Fruit fly (Drosophila melanogaster) whole organism, embryonic: ENCODE measurements around the gene CG7985.

Experiments used
- Asciz ChIP-seq: fragments of 200-800 bp; sonication (Bioruptor generic); optimal IDR thresholded peaks from 2 replicates; lab custom pipeline; 2017; ENCODE audit warnings: missing biosample characterization, mild to moderate bottlenecking, missing genetic modification characterization, missing genetic modification reagents
- Atf3 ChIP-seq: fragments of 200-800 bp; sonication (Bioruptor generic); optimal IDR thresholded peaks from 3 replicates; lab custom pipeline; 2016; ENCODE audit warnings: missing biosample characterization, missing genetic modification characterization
- CG10462 ChIP-seq: fragments of 200-800 bp; sonication (Bioruptor generic); optimal IDR thresholded peaks from 2 replicates; lab custom pipeline; 2016; ENCODE audit warnings: missing biosample characterization, missing genetic modification characterization
- CG12659 ChIP-seq: fragments of 200-800 bp; sonication (Bioruptor generic); optimal IDR thresholded peaks from 3 replicates; lab custom pipeline; 2017; ENCODE audit warnings: mild to moderate bottlenecking, missing biosample characterization, missing genetic modification reagents, missing genetic modification characterization
- CG14050 ChIP-seq: fragments of 200-800 bp; sonication (Bioruptor generic); IDR thresholded peaks from 3 replicates; pipeline ENCODE4 v1.3.6; 2022; ENCODE audit warnings: missing biosample characterization, missing genetic modification characterization
- CG18011 ChIP-seq: fragments of 200-800 bp; sonication (Bioruptor generic); optimal IDR thresholded peaks from 2 replicates; lab custom pipeline; 2017; ENCODE audit warnings: missing biosample characterization, missing genetic modification characterization, mild to moderate bottlenecking, moderate library complexity, missing genotype
- CG1832 ChIP-seq: fragments of 200-800 bp; sonication (Bioruptor generic); optimal IDR thresholded peaks from 2 replicates; lab custom pipeline; 2017; ENCODE audit warnings: missing biosample characterization, mild to moderate bottlenecking, missing genetic modification characterization, inconsistent platforms
- CG2116 ChIP-seq: fragments of 200-800 bp; sonication (Bioruptor generic); optimal IDR thresholded peaks from 3 replicates; lab custom pipeline; 2018; ENCODE audit warnings: missing biosample characterization, mild to moderate bottlenecking, missing genetic modification characterization
- CG2120 ChIP-seq: fragments of 200-800 bp; sonication (Bioruptor generic); optimal IDR thresholded peaks from 3 replicates; lab custom pipeline; 2016; ENCODE audit warnings: missing biosample characterization, missing genetic modification characterization
- CG2889 ChIP-seq: fragments of 200-800 bp; sonication (Bioruptor generic); IDR thresholded peaks from 3 replicates; pipeline ENCODE4 v1.3.6; 2022; ENCODE audit warnings: missing biosample characterization, missing genetic modification characterization
- CG31365 ChIP-seq: fragments of 200-800 bp; sonication (Bioruptor generic); optimal IDR thresholded peaks from 2 replicates; lab custom pipeline; 2018; ENCODE audit warnings: missing biosample characterization, mild to moderate bottlenecking, missing genetic modification characterization
- CG32772 ChIP-seq: fragments of 200-800 bp; sonication (Bioruptor generic); IDR thresholded peaks from 2 replicates; pipeline ENCODE4 v1.3.6; 2022; ENCODE audit warnings: missing biosample characterization, missing genetic modification characterization
- CG3407 ChIP-seq: fragments of 200-800 bp; sonication (Bioruptor generic); optimal IDR thresholded peaks from 2 replicates; lab custom pipeline; 2018; ENCODE audit warnings: missing biosample characterization, mild to moderate bottlenecking, missing genetic modification characterization
- CG4282 ChIP-seq: fragments of 200-800 bp; sonication (Bioruptor generic); optimal IDR thresholded peaks from 2 replicates; lab custom pipeline; 2016; ENCODE audit warnings: missing biosample characterization, missing genetic modification characterization
- CG4424 ChIP-seq: fragments of 200-800 bp; sonication (Bioruptor generic); optimal IDR thresholded peaks from 3 replicates; lab custom pipeline; 2016; ENCODE audit warnings: missing biosample characterization, missing genetic modification characterization
- CG4617 ChIP-seq: fragments of 200-800 bp; sonication (Bioruptor generic); optimal IDR thresholded peaks from 3 replicates; lab custom pipeline; 2016; ENCODE audit warnings: missing biosample characterization, missing genetic modification characterization, borderline replicate concordance
- CG4854 ChIP-seq: fragments of 200-800 bp; sonication (Bioruptor generic); optimal IDR thresholded peaks from 2 replicates; lab custom pipeline; 2016; ENCODE audit warnings: missing biosample characterization, missing genetic modification characterization, inconsistent platforms
- CG6272 ChIP-seq: fragments of 200-800 bp; sonication (Bioruptor generic); IDR thresholded peaks from 2 replicates; pipeline ENCODE4 v1.3.6; 2022; ENCODE audit warnings: missing biosample characterization, missing genetic modification characterization
- CG6654 ChIP-seq: fragments of 200-800 bp; sonication (Bioruptor generic); optimal IDR thresholded peaks from 2 replicates; lab custom pipeline; 2017; ENCODE audit warnings: missing biosample characterization, mild to moderate bottlenecking, missing genetic modification characterization
- CG7372 ChIP-seq: fragments of 200-800 bp; sonication (Bioruptor generic); IDR thresholded peaks from 2 replicates; pipeline ENCODE4 v1.3.6; 2022; ENCODE audit warnings: missing biosample characterization, missing genetic modification characterization
- CG7556 ChIP-seq: fragments of 200-800 bp; sonication (Bioruptor generic); optimal IDR thresholded peaks from 2 replicates; lab custom pipeline; 2017; ENCODE audit warnings: missing biosample characterization, mild to moderate bottlenecking, missing genetic modification characterization
- CG8359 ChIP-seq: fragments of 200-800 bp; sonication (Bioruptor generic); optimal IDR thresholded peaks from 2 replicates; lab custom pipeline; 2017; ENCODE audit warnings: missing biosample characterization, mild to moderate bottlenecking, missing genetic modification characterization, borderline replicate concordance
- CG9817 ChIP-seq: fragments of 200-800 bp; sonication (Bioruptor generic); optimal IDR thresholded peaks from 2 replicates; lab custom pipeline; 2018; ENCODE audit warnings: missing biosample characterization, mild to moderate bottlenecking, missing genetic modification characterization, moderate library complexity
- CHES-1-like ChIP-seq: fragments of 200-800 bp; sonication (Bioruptor generic); optimal IDR thresholded peaks from 2 replicates; lab custom pipeline; 2016; ENCODE audit warnings: missing biosample characterization, missing genetic modification characterization
- Camta ChIP-seq: fragments of 200-800 bp; sonication (Bioruptor generic); optimal IDR thresholded peaks from 2 replicates; lab custom pipeline; 2016; ENCODE audit warnings: missing biosample characterization, missing genetic modification characterization
- D ChIP-seq, 2 experiments: fragments of 200-800 bp in 1 of 2; fragments of >200 bp in 1 of 2; sonication (Bioruptor generic) in 1 of 2; optimal IDR thresholded peaks; 2 replicates in 1 of 2; 3 replicates in 1 of 2; lab custom pipeline; 2017; ENCODE audit warnings: mild to moderate bottlenecking in 1 of 2, missing biosample characterization in 1 of 2, missing genetic modification characterization in 1 of 2, missing genetic modification reagents in 1 of 2
- D19A ChIP-seq: fragments of 200-800 bp; optimal IDR thresholded peaks from 3 replicates; lab custom pipeline; 2019; ENCODE audit warnings: missing biosample characterization, mild to moderate bottlenecking, missing genetic modification characterization, moderate library complexity
- Dp ChIP-seq: fragments of 200-800 bp; sonication (Bioruptor generic); optimal IDR thresholded peaks from 2 replicates; lab custom pipeline; 2018; ENCODE audit warnings: missing biosample characterization, mild to moderate bottlenecking, missing genetic modification characterization, moderate library complexity
- ERR ChIP-seq: fragments of 200-800 bp; sonication (Bioruptor generic); optimal IDR thresholded peaks from 2 replicates; lab custom pipeline; 2016; ENCODE audit warnings: missing biosample characterization, missing genetic modification characterization
- HLH54F ChIP-seq: fragments of 200-800 bp; sonication (Bioruptor generic); optimal IDR thresholded peaks from 3 replicates; lab custom pipeline; 2016; ENCODE audit warnings: missing biosample characterization, missing genetic modification characterization
- Hr51 ChIP-seq, 2 experiments: fragments of 200-800 bp; sonication (Bioruptor generic); optimal IDR thresholded peaks; 2 replicates in 1 of 2; 3 replicates in 1 of 2; lab custom pipeline; 2016 to 2018; ENCODE audit warnings: missing biosample characterization in 2 of 2, missing genetic modification characterization in 2 of 2, mild to moderate bottlenecking in 1 of 2, moderate library complexity in 1 of 2
- Taf1 ChIP-seq: fragments of 200-800 bp; sonication (Bioruptor generic); IDR thresholded peaks from 2 replicates; pipeline ENCODE4 v1.3.6; 2022; ENCODE audit warnings: missing biosample characterization, missing genetic modification characterization
- Xbp1 ChIP-seq: fragments of 200-800 bp; sonication (Bioruptor generic); optimal IDR thresholded peaks from 3 replicates; lab custom pipeline; 2016; ENCODE audit warnings: missing biosample characterization, mild to moderate bottlenecking, missing genetic modification characterization
- bcd ChIP-seq: fragments of 200-800 bp; sonication (Bioruptor generic); optimal IDR thresholded peaks from 2 replicates; lab custom pipeline; 2017; ENCODE audit warnings: missing biosample characterization, mild to moderate bottlenecking, missing genetic modification characterization
- bigmax ChIP-seq: fragments of 200-800 bp; sonication (Bioruptor generic); optimal IDR thresholded peaks from 2 replicates; lab custom pipeline; 2018; ENCODE audit warnings: missing biosample characterization, mild to moderate bottlenecking, missing genetic modification characterization
- danr ChIP-seq: fragments of 200-800 bp; sonication (Bioruptor generic); IDR thresholded peaks from 2 replicates; pipeline ENCODE4 v1.3.6; 2022; ENCODE audit warnings: missing biosample characterization, missing genetic modification characterization
- emc ChIP-seq: fragments of 200-800 bp; sonication (Bioruptor generic); optimal IDR thresholded peaks from 2 replicates; lab custom pipeline; 2016; ENCODE audit warnings: missing biosample characterization, missing genetic modification characterization
- fu2 ChIP-seq: fragments of 200-800 bp; sonication (Bioruptor generic); optimal IDR thresholded peaks from 2 replicates; lab custom pipeline; 2016; ENCODE audit warnings: missing biosample characterization, missing genetic modification characterization
- gfzf ChIP-seq: fragments of 200-800 bp; sonication (Bioruptor generic); optimal IDR thresholded peaks from 2 replicates; lab custom pipeline; 2016; ENCODE audit warnings: missing biosample characterization, mild to moderate bottlenecking, missing genetic modification characterization, moderate library complexity
- ind ChIP-seq: fragments of 200-800 bp; sonication (Bioruptor generic); optimal IDR thresholded peaks from 3 replicates; lab custom pipeline; 2016; ENCODE audit warnings: missing biosample characterization, missing genetic modification characterization
- lilli ChIP-seq: fragments of 200-800 bp; sonication (Bioruptor generic); optimal IDR thresholded peaks from 3 replicates; lab custom pipeline; 2016; ENCODE audit warnings: missing biosample characterization, missing genetic modification characterization
- otp ChIP-seq: fragments of 200-800 bp; sonication (Bioruptor generic); IDR thresholded peaks from 3 replicates; pipeline ENCODE4, ENCODE4 v1.3.6; 2022; ENCODE audit warnings: missing biosample characterization, missing genetic modification characterization
- phol ChIP-seq: fragments of 200-800 bp; sonication (Bioruptor generic); optimal IDR thresholded peaks from 3 replicates; lab custom pipeline; 2018; ENCODE audit warnings: missing biosample characterization, mild to moderate bottlenecking, missing genetic modification characterization, moderate library complexity
- psq ChIP-seq: fragments of 200-800 bp; sonication (Bioruptor generic); optimal IDR thresholded peaks from 2 replicates; lab custom pipeline; 2017; ENCODE audit warnings: missing biosample characterization, missing genetic modification characterization
- pzg ChIP-seq: fragments of 200-800 bp; sonication (Bioruptor generic); optimal IDR thresholded peaks from 3 replicates; lab custom pipeline; 2018; ENCODE audit warnings: missing biosample characterization, mild to moderate bottlenecking, missing genetic modification characterization, moderate library complexity
- shn ChIP-seq: fragments of 200-800 bp; sonication (Bioruptor generic); optimal IDR thresholded peaks from 3 replicates; lab custom pipeline; 2016; ENCODE audit warnings: missing biosample characterization, missing genetic modification characterization
- trem ChIP-seq: fragments of 200-800 bp; optimal IDR thresholded peaks from 3 replicates; lab custom pipeline; 2019; ENCODE audit warnings: missing biosample characterization, mild to moderate bottlenecking, missing genetic modification characterization, moderate library complexity
- usp ChIP-seq: fragments of >200 bp; optimal IDR thresholded peaks from 2 replicates; lab custom pipeline; 2017; ENCODE audit warnings: missing biosample characterization, missing genetic modification characterization
- zf30C ChIP-seq: fragments of 200-800 bp; sonication (Bioruptor generic); optimal IDR thresholded peaks from 3 replicates; lab custom pipeline; 2018; ENCODE audit warnings: missing biosample characterization, mild to moderate bottlenecking, missing genetic modification characterization

The CG7985 gene

DNA sequence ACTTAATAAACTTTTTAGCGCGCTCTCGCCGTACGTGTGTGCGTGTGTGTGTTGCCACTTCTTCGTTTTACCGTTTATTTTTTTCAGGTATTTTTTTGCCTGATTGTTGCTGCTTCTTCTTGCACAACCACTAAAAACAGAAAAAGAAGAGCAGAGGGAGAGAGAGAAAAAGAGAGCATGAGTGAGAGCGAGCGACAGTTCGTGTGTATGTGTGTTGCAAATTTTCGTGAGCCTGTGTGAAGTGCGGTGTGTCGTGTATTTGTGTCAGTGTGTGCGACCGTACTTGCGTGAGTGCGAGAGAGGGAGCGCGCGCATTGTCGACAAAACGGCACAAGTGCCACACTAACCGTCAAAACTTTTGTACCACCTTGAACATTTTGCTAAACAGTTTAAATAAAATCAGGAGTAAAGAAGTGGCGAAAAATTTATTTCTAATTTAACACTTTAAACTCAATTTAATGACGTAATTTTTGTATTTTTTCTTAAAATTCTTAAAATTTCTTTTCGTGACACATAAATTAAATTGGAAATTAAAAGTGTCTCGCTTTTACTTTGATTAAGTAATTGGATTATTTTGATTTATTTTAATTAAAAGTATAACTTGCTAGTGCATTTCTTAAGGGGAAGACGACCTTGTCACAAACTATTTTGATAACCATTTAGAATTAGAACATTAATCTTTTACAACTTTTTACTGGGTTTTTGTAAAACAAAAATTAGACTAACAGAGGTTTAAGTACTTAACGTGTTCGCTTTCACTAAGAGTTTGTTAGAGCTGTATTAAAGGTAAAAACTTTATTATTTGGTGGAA, 2.5 kb upstream of the CG7985 start (continued):
- TF ChIP-seq D19A (tag; lab: Kevin White, UChicago) (peak; percentile 52), CG4424 (GFP tag; lab: Kevin White, UChicago) (peak; percentile 60), CHES-1-like (GFP tag; lab: Kevin White, UChicago) (peak; percentile 7), CG14050 (GFP tag; lab: Robert Waterston, UW) (no peak), ERR (GFP tag; lab: Kevin White, UChicago) (no peak), Atf3 (GFP tag; lab: Kevin White, UChicago) (peak; percentile 5), Xbp1 (GFP tag; lab: Kevin White, UChicago) (peak; percentile 49), Hr51 (GFP tag; optimal IDR thresholded peaks at IDR 0.05; lab: Kevin White, UChicago) (peak in 1 of 2 experiments; percentile 77), zf30C (GFP tag; lab: Kevin White, UChicago) (no peak), CG4282 (GFP tag; lab: Kevin White, UChicago) (no peak), CG2889 (GFP tag; lab: Robert Waterston, UW) (no peak), bcd (peak; percentile 66), CG4617 (GFP tag; lab: Kevin White, UChicago) (no peak), CG1832 (GFP tag; lab: Kevin White, UChicago) (peak; percentile 65), shn (GFP tag; lab: Kevin White, UChicago) (no peak), otp (GFP tag; lab: Robert Waterston, UW) (no peak), usp (no peak), lilli (peak; percentile 41), D (optimal IDR thresholded peaks at IDR 0.05; lab: Kevin White, UChicago) (no peak), D (GFP tag; optimal IDR thresholded peaks at IDR 0.05; lab: Kevin White, UChicago) (peak; percentile 26), Asciz (peak; percentile 57), CG31365 (no peak), CG3407 (peak; percentile 26), CG18011 (GFP tag; lab: Kevin White, UChicago) (no peak), CG2116 (GFP tag; lab: Kevin White, UChicago) (peak; percentile 28), CG6654 (peak; percentile 36), CG32772 (no peak), bigmax (GFP tag; lab: Kevin White, UChicago) (no peak), CG2120 (GFP tag; lab: Kevin White, UChicago) (peak; percentile 61), CG10462 (GFP tag; lab: Kevin White, UChicago) (peak; percentile 4), Camta (no peak), CG4854 (GFP tag; lab: Kevin White, UChicago) (no peak), CG9817 (tag; lab: Kevin White, UChicago) (peak; percentile 50), CG12659 (GFP tag; lab: Kevin White, UChicago) (peak; percentile 50), phol (tag; lab: Kevin White, UChicago) (peak; percentile 60), fu2 (GFP tag; lab: Kevin White, UChicago) (peak; percentile 29), psq (GFP tag; lab: Kevin White, UChicago) (peak; percentile 31), CG7556 (GFP tag; lab: Kevin White, UChicago) (peak; percentile 84), pzg (GFP tag; lab: Kevin White, UChicago) (peak; percentile 3), ind (GFP tag; lab: Kevin White, UChicago) (peak; percentile 51), emc (GFP tag; lab: Kevin White, UChicago) (no peak), Dp (GFP tag; lab: Kevin White, UChicago) (peak; percentile 16), trem (tag; lab: Kevin White, UChicago) (no peak), Taf1 (GFP tag; lab: Robert Waterston, UW) (no peak), gfzf (no peak), CG6272 (GFP tag; lab: Robert Waterston, UW) (peak; percentile 9; the same call in 1 of the 2 replicates), CG7372 (no peak), CG8359 (no peak), danr (GFP tag; lab: Robert Waterston, UW) (no peak), HLH54F (GFP tag; lab: Kevin White, UChicago) (no peak)
